Worm (Caenorhabditis elegans): ENCODE data around the gene zipt-2.1.

Gene zipt-2.1

ce11 chrIV:10780583-10780982 lies 18.9 kb upstream of the zipt-2.1 start, which contains the start of gene swt-3:
Gene swt-3, minus strand, starts transcription at chrIV:10780683.
- TF ChIP-seq rnt-1 (tag; optimal IDR thresholded peaks at IDR 0.05): no peak
- no peak for TF ChIP-seq elt-4 (tag; optimal IDR thresholded peaks at IDR 0.05)
- no peak for TF ChIP-seq sox-2 (GFP tag; IDR thresholded peaks at IDR 0.05)
- no peak for TF ChIP-seq ztf-16 (tag; optimal IDR thresholded peaks at IDR 0.05)
- TF ChIP-seq ceh-2 (tag; optimal IDR thresholded peaks at IDR 0.05): no peak
- no peak for TF ChIP-seq zip-5 (tag; optimal IDR thresholded peaks at IDR 0.05)
- TF ChIP-seq unc-3 (GFP tag; conservative IDR thresholded peaks at IDR 0.05): no peak
- no peak for TF ChIP-seq unc-3 (tag; optimal IDR thresholded peaks at IDR 0.05)
- TF ChIP-seq ceh-30 (tag; optimal IDR thresholded peaks at IDR 0.05): no peak
- no peak for TF ChIP-seq K09A11.1 (tag; optimal IDR thresholded peaks at IDR 0.05; ENCODE audit: insufficient read depth)
- TF ChIP-seq unc-42 (tag; optimal IDR thresholded peaks at IDR 0.05): no peak
- no peak for TF ChIP-seq ceh-34 (tag; optimal IDR thresholded peaks at IDR 0.05)
- no peak for TF ChIP-seq fkh-6 (tag; optimal IDR thresholded peaks at IDR 0.05)
- no peak for TF ChIP-seq C38D4.7 (GFP tag; optimal IDR thresholded peaks at IDR 0.05)
- TF ChIP-seq tbx-7 (tag; optimal IDR thresholded peaks at IDR 0.05): no peak
- TF ChIP-seq K02D7.2 (tag; optimal IDR thresholded peaks at IDR 0.05): no peak
- no peak for TF ChIP-seq ttx-3 (tag; optimal IDR thresholded peaks at IDR 0.05)
- no peak for TF ChIP-seq sox-4 (tag; optimal IDR thresholded peaks at IDR 0.05)

ce11 chrIV:10781346-10781745 lies 18.1 kb upstream of the zipt-2.1 start:
- TF ChIP-seq ceh-48 (tag; optimal IDR thresholded peaks at IDR 0.05) (no peak), ceh-30 (tag; optimal IDR thresholded peaks at IDR 0.05) (no peak), tbx-7 (tag; optimal IDR thresholded peaks at IDR 0.05) (no peak), ceh-24 (tag; optimal IDR thresholded peaks at IDR 0.05) (no peak), npax-4 (tag; optimal IDR thresholded peaks at IDR 0.05) (no peak), pag-3 (tag; optimal IDR thresholded peaks at IDR 0.05; ENCODE audit: borderline replicate concordance) (no peak), hlh-15 (tag; optimal IDR thresholded peaks at IDR 0.05) (no peak), unc-42 (tag; optimal IDR thresholded peaks at IDR 0.05) (no peak), ceh-6 (GFP tag; optimal IDR thresholded peaks at IDR 0.05) (no peak), ttx-3 (tag; optimal IDR thresholded peaks at IDR 0.05) (no peak), nfya-1 (tag; optimal IDR thresholded peaks at IDR 0.05) (no peak), dmd-4 (tag; optimal IDR thresholded peaks at IDR 0.05; ENCODE audit: borderline replicate concordance) (no peak), eyg-1 (tag; optimal IDR thresholded peaks at IDR 0.05) (no peak), sdc-2 (tag; optimal IDR thresholded peaks at IDR 0.05) (no peak), elt-4 (tag; optimal IDR thresholded peaks at IDR 0.05) (no peak), C08G9.2 (tag; optimal IDR thresholded peaks at IDR 0.05) (no peak), fax-1 (tag; optimal IDR thresholded peaks at IDR 0.05) (no peak), zip-5 (tag; optimal IDR thresholded peaks at IDR 0.05) (no peak)

- no peak for TF ChIP-seq hlh-6 (tag; optimal IDR thresholded peaks at IDR 0.05)
- no peak for TF ChIP-seq tbx-2 (tag; optimal IDR thresholded peaks at IDR 0.05)
- no peak for TF ChIP-seq zip-5 (tag; optimal IDR thresholded peaks at IDR 0.05)
- no peak for TF ChIP-seq ttx-3 (tag; optimal IDR thresholded peaks at IDR 0.05)
- TF ChIP-seq ceh-6 (GFP tag; optimal IDR thresholded peaks at IDR 0.05): no peak
- TF ChIP-seq ceh-45 (GFP tag; IDR thresholded peaks at IDR 0.05): no peak
- TF ChIP-seq fax-1 (tag; optimal IDR thresholded peaks at IDR 0.05): no peak
- TF ChIP-seq ama-1 (optimal IDR thresholded peaks at IDR 0.05): no peak
- no peak for TF ChIP-seq ceh-31 (tag; optimal IDR thresholded peaks at IDR 0.05)
- TF ChIP-seq elt-2 (tag; optimal IDR thresholded peaks at IDR 0.05): no peak
- no peak for TF ChIP-seq pha-4 (tag; optimal IDR thresholded peaks at IDR 0.05)
- no peak for TF ChIP-seq C08G9.2 (tag; optimal IDR thresholded peaks at IDR 0.05)
- TF ChIP-seq ceh-22 (tag; optimal IDR thresholded peaks at IDR 0.05): no peak
- no peak for TF ChIP-seq dmd-4 (tag; optimal IDR thresholded peaks at IDR 0.05; ENCODE audit: borderline replicate concordance)
- no peak for TF ChIP-seq ceh-24 (tag; optimal IDR thresholded peaks at IDR 0.05)
- TF ChIP-seq F13H6.1 (tag; optimal IDR thresholded peaks at IDR 0.05): no peak
- no peak for TF ChIP-seq ceh-34 (tag; optimal IDR thresholded peaks at IDR 0.05)
- TF ChIP-seq npax-4 (tag; optimal IDR thresholded peaks at IDR 0.05): no peak
Observed at ce11 chrIV:10782014-10782413, 17.4 kb upstream of the zipt-2.1 start.

Measured in whole organism, late embryonic.